In genomic region chrIV:2666127-2666526, ce11 we compare ENCODE assay signal across 1 worm cellular context.
TF ChIP-seq lines count a peak whose summit lies in the region.

No protein-coding gene starts in this region.

TF ChIP-seq in whole organism, L1 larva, 84 proteins besides CTCF, POLR2A, EP300 and RAD21 (continued from another document):
- TF ChIP-seq mab-9 (GFP tag; IDR thresholded peaks at IDR 0.05; lab: Robert Waterston, UW) = no peak
- TF ChIP-seq snpc-4 (tag; optimal IDR thresholded peaks at IDR 0.05; lab: Kevin White, UChicago) = no peak
- no peak for TF ChIP-seq jun-1 (tag; optimal IDR thresholded peaks at IDR 0.05; lab: Kevin White, UChicago)
- no peak for TF ChIP-seq lin-39 (tag; optimal IDR thresholded peaks at IDR 0.05; lab: Kevin White, UChicago)
- TF ChIP-seq nhr-12 (tag; optimal IDR thresholded peaks at IDR 0.05; lab: Kevin White, UChicago) = no peak
- no peak for TF ChIP-seq fkh-8 (tag; optimal IDR thresholded peaks at IDR 0.05; lab: Kevin White, UChicago)
- TF ChIP-seq hlh-17 (GFP tag; optimal IDR thresholded peaks at IDR 0.05; lab: Kevin White, UChicago; ENCODE audit: borderline replicate concordance) = no peak
- no peak for TF ChIP-seq ceh-63 (GFP tag; optimal IDR thresholded peaks at IDR 0.05; lab: Kevin White, UChicago)
- no peak for TF ChIP-seq nhr-76 (tag; optimal IDR thresholded peaks at IDR 0.05; lab: Kevin White, UChicago)
- TF ChIP-seq alr-1 (tag; optimal IDR thresholded peaks at IDR 0.05; lab: Kevin White, UChicago; ENCODE audit: borderline replicate concordance) = no peak
- no peak for TF ChIP-seq mep-1 (tag; optimal IDR thresholded peaks at IDR 0.05; lab: Kevin White, UChicago)
- TF ChIP-seq lin-35 (GFP tag; optimal IDR thresholded peaks at IDR 0.05; lab: Kevin White, UChicago) = peak; percentile 35 to 56
- no peak for TF ChIP-seq lir-3 (tag; optimal IDR thresholded peaks at IDR 0.05; lab: Kevin White, UChicago; ENCODE audit: poor library complexity)
- no peak for TF ChIP-seq C16A3.4 (tag; optimal IDR thresholded peaks at IDR 0.05; lab: Kevin White, UChicago)
- no peak for TF ChIP-seq aha-1 (tag; optimal IDR thresholded peaks at IDR 0.05; lab: Kevin White, UChicago)
- TF ChIP-seq unc-62 (GFP tag; optimal IDR thresholded peaks at IDR 0.05; lab: Kevin White, UChicago) = no peak
- TF ChIP-seq swsn-7 (tag; optimal IDR thresholded peaks at IDR 0.05; lab: Kevin White, UChicago) = no peak
- TF ChIP-seq rnt-1 (tag; optimal IDR thresholded peaks at IDR 0.05; lab: Kevin White, UChicago) = peak; percentile 25
- peak; percentile 25 for TF ChIP-seq lin-15B (tag; optimal IDR thresholded peaks at IDR 0.05; lab: Kevin White, UChicago)
- TF ChIP-seq fos-1 (tag; optimal IDR thresholded peaks at IDR 0.05; lab: Kevin White, UChicago) = no peak
- TF ChIP-seq unc-30 (tag; optimal IDR thresholded peaks at IDR 0.05; lab: Kevin White, UChicago) = no peak
- TF ChIP-seq F16B12.6 (tag; optimal IDR thresholded peaks at IDR 0.05; lab: Kevin White, UChicago) = peak; percentile 22
- no peak for TF ChIP-seq ztf-4 (tag; optimal IDR thresholded peaks at IDR 0.05; lab: Kevin White, UChicago)
- TF ChIP-seq mef-2 (tag; optimal IDR thresholded peaks at IDR 0.05; lab: Kevin White, UChicago) = no peak
- no peak for TF ChIP-seq nhr-84 (tag; optimal IDR thresholded peaks at IDR 0.05; lab: Kevin White, UChicago)
- TF ChIP-seq efl-3 (GFP tag; optimal IDR thresholded peaks at IDR 0.05; lab: Kevin White, UChicago) = no peak
- no peak for TF ChIP-seq C34B4.2 (tag; optimal IDR thresholded peaks at IDR 0.05; lab: Kevin White, UChicago)
- TF ChIP-seq irx-1 (tag; optimal IDR thresholded peaks at IDR 0.05; lab: Kevin White, UChicago) = no peak
- TF ChIP-seq aly-2 (tag; optimal IDR thresholded peaks at IDR 0.05; lab: Kevin White, UChicago) = no peak
- TF ChIP-seq nhr-90 (tag; optimal IDR thresholded peaks at IDR 0.05; lab: Kevin White, UChicago; ENCODE audit: poor library complexity) = no peak
- TF ChIP-seq C04F5.9 (tag; optimal IDR thresholded peaks at IDR 0.05; lab: Kevin White, UChicago) = no peak
- TF ChIP-seq tlp-1 (tag; optimal IDR thresholded peaks at IDR 0.05; lab: Kevin White, UChicago) = no peak
- TF ChIP-seq dpl-1 (GFP tag; optimal IDR thresholded peaks at IDR 0.05; lab: Kevin White, UChicago) = peak; percentile 38 to 64 (median 39)
- no peak for TF ChIP-seq zip-4 (GFP tag; optimal IDR thresholded peaks at IDR 0.05; lab: Kevin White, UChicago)
- TF ChIP-seq unc-98 (GFP tag; IDR thresholded peaks at IDR 0.05; lab: Robert Waterston, UW) = no peak
- TF ChIP-seq fkh-10 (GFP tag; optimal IDR thresholded peaks at IDR 0.05; lab: Kevin White, UChicago) = no peak
- TF ChIP-seq ceh-88 (GFP tag; IDR thresholded peaks at IDR 0.05; lab: Robert Waterston, UW) = no peak
- TF ChIP-seq sox-4 (tag; optimal IDR thresholded peaks at IDR 0.05; lab: Kevin White, UChicago) = no peak
- TF ChIP-seq isw-1 (GFP tag; IDR thresholded peaks at IDR 0.05; lab: Robert Waterston, UW) = no peak
- no peak for TF ChIP-seq nhr-19 (GFP tag; conservative IDR thresholded peaks at IDR 0.05; lab: Robert Waterston, UW)
- TF ChIP-seq grh-1 (GFP tag; IDR thresholded peaks at IDR 0.05; lab: Robert Waterston, UW) = no peak
- no peak for TF ChIP-seq xbp-1 (tag; optimal IDR thresholded peaks at IDR 0.05; lab: Kevin White, UChicago)
- no peak for TF ChIP-seq nhr-77 (tag; optimal IDR thresholded peaks at IDR 0.05; lab: Kevin White, UChicago)
- TF ChIP-seq ceh-82 (tag; optimal IDR thresholded peaks at IDR 0.05; lab: Kevin White, UChicago) = peak in 1 of 3 experiments; percentile 18
- no peak for TF ChIP-seq nhr-28 (tag; optimal IDR thresholded peaks at IDR 0.05; lab: Kevin White, UChicago)
- no peak for TF ChIP-seq ces-1 (GFP tag; optimal IDR thresholded peaks at IDR 0.05; lab: Kevin White, UChicago)
- TF ChIP-seq nhr-71 (tag; optimal IDR thresholded peaks at IDR 0.05; lab: Kevin White, UChicago) = no peak
- TF ChIP-seq skn-1 (tag; optimal IDR thresholded peaks at IDR 0.05; lab: Kevin White, UChicago) = no peak
- no peak for TF ChIP-seq ceh-90 (tag; optimal IDR thresholded peaks at IDR 0.05; lab: Kevin White, UChicago)
- no peak for TF ChIP-seq lin-13 (GFP tag; optimal IDR thresholded peaks at IDR 0.05; lab: Kevin White, UChicago)
- TF ChIP-seq vab-15 (tag; optimal IDR thresholded peaks at IDR 0.05; lab: Kevin White, UChicago) = no peak
- TF ChIP-seq lsy-2 (tag; optimal IDR thresholded peaks at IDR 0.05; lab: Kevin White, UChicago) = no peak
- no peak for TF ChIP-seq fkh-4 (tag; optimal IDR thresholded peaks at IDR 0.05; lab: Kevin White, UChicago; ENCODE audit: borderline replicate concordance)
- no peak for TF ChIP-seq tbx-2 (tag; optimal IDR thresholded peaks at IDR 0.05; lab: Kevin White, UChicago)
- TF ChIP-seq elt-3 (tag; optimal IDR thresholded peaks at IDR 0.05; lab: Kevin White, UChicago) = no peak
- no peak for TF ChIP-seq dsc-1 (tag; optimal IDR thresholded peaks at IDR 0.05; lab: Kevin White, UChicago)
- TF ChIP-seq zag-1 (tag; optimal IDR thresholded peaks at IDR 0.05; lab: Kevin White, UChicago) = no peak
- no peak for TF ChIP-seq pqm-1 (tag; optimal IDR thresholded peaks at IDR 0.05; lab: Kevin White, UChicago)
- TF ChIP-seq pax-3 (tag; optimal IDR thresholded peaks at IDR 0.05; lab: Kevin White, UChicago) = no peak
- TF ChIP-seq nhr-20 (tag; optimal IDR thresholded peaks at IDR 0.05; lab: Kevin White, UChicago) = no peak
- TF ChIP-seq nhr-237 (tag; optimal IDR thresholded peaks at IDR 0.05; lab: Kevin White, UChicago) = no peak
- TF ChIP-seq ceh-8 (GFP tag; optimal IDR thresholded peaks at IDR 0.05; lab: Kevin White, UChicago) = no peak
- no peak for TF ChIP-seq hlh-4 (tag; optimal IDR thresholded peaks at IDR 0.05; lab: Kevin White, UChicago)
- TF ChIP-seq egl-27 (tag; optimal IDR thresholded peaks at IDR 0.05; lab: Kevin White, UChicago) = no peak
- no peak for TF ChIP-seq mdl-1 (tag; optimal IDR thresholded peaks at IDR 0.05; lab: Kevin White, UChicago)
